Worm (Caenorhabditis elegans) whole organism, young adult: ENCODE data around the gene F53H4.6.

Source experiments
- B0261.1 ChIP-seq: sonication (generic microtip); optimal IDR thresholded peaks from 2 replicates; lab custom pipeline; 2016; ENCODE audit warnings: mild to moderate bottlenecking, missing genetic modification characterization, moderate library complexity, missing compliant biosample characterization
- F23B12.7 ChIP-seq: sonication (generic microtip); optimal IDR thresholded peaks from 2 replicates; lab custom pipeline; 2017; ENCODE audit warnings: missing genetic modification characterization, mild to moderate bottlenecking, missing compliant biosample characterization, antibody characterized with exemption, moderate library complexity; ENCODE audit not compliant: insufficient read depth
- F39B2.1 ChIP-seq: fragments of 200-800 bp; sonication (Bioruptor generic); IDR thresholded peaks from 2 replicates; pipeline ENCODE4 v1.3.6; 2022; ENCODE audit warnings: missing genetic modification reagents, missing genetic modification characterization, missing compliant biosample characterization
- F52B5.7 ChIP-seq: sonication (generic microtip); optimal IDR thresholded peaks from 2 replicates; lab custom pipeline; 2016; ENCODE audit warnings: mild to moderate bottlenecking, missing genetic modification characterization, missing compliant biosample characterization
- K11D2.4 ChIP-seq: fragments of 200-800 bp; sonication (Bioruptor generic); IDR thresholded peaks from 2 replicates; pipeline ENCODE4 v1.3.6; 2022; ENCODE audit warnings: missing genetic modification reagents, missing genetic modification characterization, missing compliant biosample characterization
- K12H6.12 ChIP-seq: fragments of 200-800 bp; sonication (Bioruptor generic); optimal IDR thresholded peaks from 2 replicates; lab custom pipeline; 2018; ENCODE audit warnings: mild to moderate bottlenecking, missing genetic modification characterization, missing compliant biosample characterization
- Y53G8AR.9 ChIP-seq: fragments of 200-800 bp; sonication (Bioruptor generic); conservative IDR thresholded peaks from 2 replicates; pipeline ENCODE4 v1.3.6; 2022; ENCODE audit warnings: missing genetic modification reagents, missing genetic modification characterization, missing compliant biosample characterization
- Y56A3A.18 ChIP-seq: fragments of 200-800 bp; sonication (Bioruptor generic); IDR thresholded peaks from 2 replicates; pipeline ENCODE4 v1.3.6; 2022; ENCODE audit warnings: missing genetic modification reagents, missing genetic modification characterization, missing compliant biosample characterization
- Y67H2A.10 ChIP-seq: fragments of 200-800 bp; sonication (Bioruptor generic); conservative IDR thresholded peaks from 2 replicates; pipeline ENCODE4 v1.3.6; 2022; ENCODE audit warnings: missing genetic modification reagents, missing genetic modification characterization, missing compliant biosample characterization
- ZK185.1 ChIP-seq: sonication (generic microtip); optimal IDR thresholded peaks from 2 replicates; lab custom pipeline; 2016; ENCODE audit warnings: mild to moderate bottlenecking, missing genetic modification characterization, missing compliant biosample characterization; ENCODE audit not compliant: poor library complexity, severe bottlenecking
- attf-5 ChIP-seq: fragments of 200-800 bp; sonication (Bioruptor generic); optimal IDR thresholded peaks from 2 replicates; lab custom pipeline; 2018; ENCODE audit warnings: mild to moderate bottlenecking, missing genetic modification characterization, missing compliant biosample characterization
- attf-6 ChIP-seq: fragments of 200-800 bp; sonication (Bioruptor generic); IDR thresholded peaks from 2 replicates; pipeline ENCODE4 v1.3.6; 2022; ENCODE audit warnings: missing genetic modification reagents, missing genetic modification characterization, missing compliant biosample characterization
- bed-2 ChIP-seq: fragments of 200-800 bp; sonication (Bioruptor generic); IDR thresholded peaks from 2 replicates; pipeline ENCODE4 v1.3.6; 2022; ENCODE audit warnings: missing genetic modification reagents, missing genetic modification characterization, missing compliant biosample characterization
- cebp-1 ChIP-seq, 2 experiments: fragments of 200-800 bp in 1 of 2; sonication (Bioruptor generic) in 1 of 2; sonication (generic microtip) in 1 of 2; IDR thresholded peaks in 1 of 2; optimal IDR thresholded peaks in 1 of 2; 2 replicates each; pipeline versions ENCODE4 v1.3.6 to Lab custom; 2017 to 2022; ENCODE audit warnings: missing compliant biosample characterization in 2 of 2, missing genetic modification characterization in 2 of 2, mild to moderate bottlenecking in 1 of 2, missing genetic modification reagents in 1 of 2, moderate library complexity in 1 of 2
- ceh-27 ChIP-seq: fragments of 200-800 bp; sonication (Bioruptor generic); optimal IDR thresholded peaks from 2 replicates; lab custom pipeline; 2018; ENCODE audit warnings: mild to moderate bottlenecking, missing genetic modification characterization, moderate library complexity, missing compliant biosample characterization
- ceh-58 ChIP-seq: fragments of 200-800 bp; sonication (Bioruptor generic); IDR thresholded peaks from 2 replicates; pipeline ENCODE4 v1.3.6; 2022; ENCODE audit warnings: missing genetic modification characterization, missing compliant biosample characterization
- die-1 ChIP-seq: sonication (generic microtip); optimal IDR thresholded peaks from 2 replicates; lab custom pipeline; 2016; ENCODE audit warnings: missing genotype, mild to moderate bottlenecking, missing genetic modification characterization, missing compliant biosample characterization
- dox-1 ChIP-seq: fragments of 200-800 bp; sonication (Bioruptor generic); IDR thresholded peaks from 2 replicates; pipeline ENCODE4 v1.3.6; 2022; ENCODE audit warnings: missing genetic modification reagents, missing genetic modification characterization, missing compliant biosample characterization
- dpff-1 ChIP-seq: sonication (generic microtip); optimal IDR thresholded peaks from 2 replicates; lab custom pipeline; 2017; ENCODE audit warnings: mild to moderate bottlenecking, missing genetic modification characterization, missing compliant biosample characterization
- ekl-4 ChIP-seq: fragments of 200-800 bp; sonication (Bioruptor generic); IDR thresholded peaks from 2 replicates; pipeline ENCODE4 v1.3.6; 2022; ENCODE audit warnings: missing genetic modification reagents, missing genetic modification characterization, missing compliant biosample characterization
- hlh-26 ChIP-seq: fragments of 200-800 bp; sonication (Bioruptor generic); conservative IDR thresholded peaks from 2 replicates; pipeline ENCODE4 v1.3.6; 2022; ENCODE audit warnings: missing genetic modification reagents, missing genetic modification characterization, missing compliant biosample characterization
- let-607 ChIP-seq, 2 experiments: fragments of 200-800 bp in 1 of 2; sonication (Bioruptor generic) in 1 of 2; sonication (generic microtip) in 1 of 2; optimal IDR thresholded peaks; 2 replicates each; lab custom pipeline; 2016 to 2018; ENCODE audit warnings: mild to moderate bottlenecking in 2 of 2, missing compliant biosample characterization in 2 of 2, missing genetic modification characterization in 2 of 2, moderate library complexity in 2 of 2, missing genotype in 1 of 2
- lin-26 ChIP-seq: fragments of 200-800 bp; sonication (Bioruptor generic); IDR thresholded peaks from 2 replicates; pipeline ENCODE4 v1.3.6; 2022; ENCODE audit warnings: missing genetic modification reagents, missing genetic modification characterization, missing compliant biosample characterization
- lin-35 ChIP-seq, 3 experiments: fragments of 150-350 bp in 2 of 3; sonication (generic microtip) in 1 of 3; optimal IDR thresholded peaks; 2 replicates each; lab custom pipeline; 2014 to 2018; ENCODE audit warnings: missing biosample characterization in 3 of 3, missing genetic modification characterization in 3 of 3, missing genetic modification reagents in 3 of 3
- lin-40 ChIP-seq: sonication (generic microtip); optimal IDR thresholded peaks from 2 replicates; lab custom pipeline; 2016; ENCODE audit warnings: missing genetic modification characterization, mild to moderate bottlenecking, missing compliant biosample characterization, missing genotype, missing genetic modification reagents
- lir-1 ChIP-seq: fragments of 200-800 bp; sonication (Bioruptor generic); conservative IDR thresholded peaks from 2 replicates; pipeline ENCODE4 v1.3.6; 2022; ENCODE audit warnings: missing genetic modification reagents, missing genetic modification characterization, missing compliant biosample characterization
- madf-10 ChIP-seq: sonication (generic microtip); optimal IDR thresholded peaks from 2 replicates; lab custom pipeline; 2016; ENCODE audit warnings: mild to moderate bottlenecking, missing genetic modification characterization, missing compliant biosample characterization
- mcd-1 ChIP-seq: fragments of 200-800 bp; sonication (Bioruptor generic); IDR thresholded peaks from 2 replicates; pipeline ENCODE4 v1.3.6; 2022; ENCODE audit warnings: missing genetic modification reagents, missing genetic modification characterization, missing compliant biosample characterization
- mes-4 ChIP-seq: sonication (generic microtip); optimal IDR thresholded peaks from 2 replicates; lab custom pipeline; 2016; ENCODE audit warnings: missing genotype, missing genetic modification characterization, missing compliant biosample characterization
- nfya-2 ChIP-seq: fragments of 200-800 bp; sonication (Bioruptor generic); IDR thresholded peaks from 2 replicates; pipeline ENCODE4 v1.3.6; 2022; ENCODE audit warnings: missing genetic modification reagents, missing genetic modification characterization, missing compliant biosample characterization
- nhr-120 ChIP-seq: fragments of 200-800 bp; sonication (Bioruptor generic); IDR thresholded peaks from 2 replicates; pipeline ENCODE4 v1.3.6; 2022; ENCODE audit warnings: missing genetic modification characterization, missing compliant biosample characterization
- nhr-179 ChIP-seq: sonication (generic microtip); optimal IDR thresholded peaks from 2 replicates; lab custom pipeline; 2016; ENCODE audit warnings: mild to moderate bottlenecking, missing genetic modification characterization, missing compliant biosample characterization
- nhr-80 ChIP-seq: sonication (generic microtip); optimal IDR thresholded peaks from 2 replicates; lab custom pipeline; 2016; ENCODE audit warnings: missing genetic modification characterization, missing compliant biosample characterization
- pha-4 ChIP-seq: fragments of 150-350 bp; sonication (generic microtip); optimal IDR thresholded peaks from 2 replicates; lab custom pipeline; 2014; ENCODE audit warnings: missing biosample characterization, missing genetic modification reagents, missing genetic modification characterization
- sdz-38 ChIP-seq: sonication (generic microtip); optimal IDR thresholded peaks from 2 replicates; lab custom pipeline; 2016; ENCODE audit warnings: missing genotype, missing genetic modification characterization, missing compliant biosample characterization
- snpc-1.1 ChIP-seq: sonication (generic microtip); optimal IDR thresholded peaks from 2 replicates; lab custom pipeline; 2017; ENCODE audit warnings: missing genetic modification characterization, mild to moderate bottlenecking, missing compliant biosample characterization, antibody characterized with exemption, moderate library complexity, missing genotype, missing genetic modification reagents; ENCODE audit not compliant: insufficient read depth
- snpc-1.3 ChIP-seq: sonication (generic microtip); optimal IDR thresholded peaks from 2 replicates; lab custom pipeline; 2017; ENCODE audit warnings: missing genetic modification characterization, mild to moderate bottlenecking, missing compliant biosample characterization, antibody characterized with exemption, moderate library complexity, missing genotype, missing genetic modification reagents; ENCODE audit not compliant: insufficient read depth
- snpc-3.4 ChIP-seq: sonication (generic microtip); optimal IDR thresholded peaks from 2 replicates; lab custom pipeline; 2017; ENCODE audit warnings: missing genetic modification characterization, mild to moderate bottlenecking, missing compliant biosample characterization, antibody characterized with exemption, moderate library complexity, missing genotype, missing genetic modification reagents
- snpc-4 ChIP-seq, 5 experiments: fragments of 150-350 bp in 1 of 5; sonication (generic microtip) in 4 of 5; optimal IDR thresholded peaks; 2 replicates each; lab custom pipeline; 2014 to 2018; ENCODE audit warnings: missing genetic modification characterization in 5 of 5, missing biosample characterization in 3 of 5, antibody characterized with exemption in 2 of 5, mild to moderate bottlenecking in 2 of 5, missing compliant biosample characterization in 2 of 5, missing genotype in 2 of 5, moderate library complexity in 2 of 5, missing genetic modification reagents in 1 of 5
- tbp1 ChIP-seq: fragments of 200-800 bp; sonication (Bioruptor generic); optimal IDR thresholded peaks from 2 replicates; lab custom pipeline; 2018; ENCODE audit warnings: mild to moderate bottlenecking, missing genetic modification characterization, missing compliant biosample characterization
- ztf-18 ChIP-seq: sonication (generic microtip); optimal IDR thresholded peaks from 2 replicates; lab custom pipeline; 2016; ENCODE audit warnings: missing genotype, mild to moderate bottlenecking, missing genetic modification characterization, missing compliant biosample characterization
- ztf-6 ChIP-seq: fragments of 200-800 bp; sonication (Bioruptor generic); IDR thresholded peaks from 2 replicates; pipeline ENCODE4 v1.3.6; 2022; ENCODE audit warnings: missing genetic modification reagents, missing genetic modification characterization, missing compliant biosample characterization

F53H4.6 gene

DNA sequence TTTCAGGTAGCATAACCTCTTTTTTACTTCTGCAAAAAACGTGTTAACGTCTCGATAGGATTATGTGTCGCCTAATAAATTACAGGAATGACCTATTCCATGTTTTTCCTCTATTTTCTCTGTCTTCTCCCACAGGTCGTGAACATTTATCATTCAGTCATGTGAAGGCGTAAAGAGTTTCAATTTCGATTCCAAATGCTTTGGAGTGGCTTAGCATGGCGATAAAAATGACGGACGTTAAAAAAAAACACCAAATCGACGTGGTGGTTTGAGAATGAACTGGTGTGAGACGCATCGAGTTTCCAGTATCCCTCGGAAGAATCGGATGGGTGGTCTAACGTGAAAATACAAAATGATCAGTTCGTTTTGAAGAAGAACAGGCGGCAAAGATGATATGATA is 9.2 kb upstream of the F53H4.6 start:
- TF ChIP-seq snpc-1.1: no peak
- TF ChIP-seq snpc-3.4 (tag; lab: Kevin White, UChicago): no peak
- TF ChIP-seq F52B5.7 (tag; lab: Kevin White, UChicago): no peak
- TF ChIP-seq B0261.1: no peak
- TF ChIP-seq lin-26 (GFP tag; lab: Robert Waterston, UW): no peak
- no peak for TF ChIP-seq Y56A3A.18 (GFP tag; lab: Robert Waterston, UW)
- TF ChIP-seq, all 124 proteins: peak for 0

ce11 chrX:15865868-15866555 is 5.6 kb upstream of the F53H4.6 start, which contains the start of the genes csb-1 and F53H4.4:
Gene csb-1, minus strand, starts transcription at chrX:15865918.
Gene F53H4.4, plus strand, starts transcription at chrX:15866387.
- TF ChIP-seq pha-4: peak; percentile 74
- TF ChIP-seq nfya-2 (GFP tag; lab: Robert Waterston, UW): no peak
- TF ChIP-seq snpc-4 (GFP tag; optimal IDR thresholded peaks at IDR 0.05; lab: Kevin White, UChicago): no peak
- TF ChIP-seq snpc-4 (tag; optimal IDR thresholded peaks at IDR 0.05; lab: Kevin White, UChicago): peak in 3 of 4 experiments; percentile 35 to 48 (median 40)
- peak; percentile 23 for TF ChIP-seq K12H6.12 (tag; lab: Kevin White, UChicago)
- peak; percentile 96 for TF ChIP-seq mcd-1
- no peak for TF ChIP-seq Y53G8AR.9
- peak; percentile 49; the same call in 1 of the 2 replicates for TF ChIP-seq K11D2.4 (GFP tag; lab: Robert Waterston, UW)
- TF ChIP-seq ekl-4 (GFP tag; lab: Robert Waterston, UW): no peak
- peak; percentile 73 for TF ChIP-seq ZK185.1 (tag; lab: Kevin White, UChicago)
- TF ChIP-seq ceh-27 (GFP tag; lab: Kevin White, UChicago): peak; percentile 43
- TF ChIP-seq bed-2 (GFP tag; lab: Robert Waterston, UW): no peak
- no peak for TF ChIP-seq tbp1 (GFP tag; lab: Kevin White, UChicago)
- TF ChIP-seq let-607 (tag; optimal IDR thresholded peaks at IDR 0.05; lab: Kevin White, UChicago): peak in 1 of 2 experiments; percentile 66
- TF ChIP-seq Y67H2A.10 (GFP tag; lab: Robert Waterston, UW): no peak
- peak; percentile 55 for TF ChIP-seq lin-40 (tag; lab: Kevin White, UChicago)
- TF ChIP-seq ceh-58 (GFP tag; lab: Robert Waterston, UW): no peak
- TF ChIP-seq F39B2.1 (GFP tag; lab: Robert Waterston, UW): no peak
- no peak for TF ChIP-seq sdz-38
- TF ChIP-seq cebp-1 (GFP tag; IDR thresholded peaks at IDR 0.05; lab: Robert Waterston, UW): no peak
- peak; percentile 58 for TF ChIP-seq cebp-1 (tag; optimal IDR thresholded peaks at IDR 0.05; lab: Kevin White, UChicago)
- TF ChIP-seq lin-35 (GFP tag; optimal IDR thresholded peaks at IDR 0.05; lab: Kevin White, UChicago): peak in 1 of 3 experiments; percentile 46
- no peak for TF ChIP-seq mes-4
- TF ChIP-seq B0261.1: no peak
- no peak for TF ChIP-seq ztf-6
- no peak for TF ChIP-seq snpc-1.3
- peak; percentile 82 for TF ChIP-seq attf-5
- TF ChIP-seq ztf-18 (tag; lab: Kevin White, UChicago): peak; percentile 47
- no peak for TF ChIP-seq lir-1 (GFP tag; lab: Robert Waterston, UW)
- no peak for TF ChIP-seq nhr-120
- no peak for TF ChIP-seq attf-6 (GFP tag; lab: Robert Waterston, UW)
- TF ChIP-seq Y56A3A.18 (GFP tag; lab: Robert Waterston, UW): no peak
- TF ChIP-seq hlh-26 (GFP tag; lab: Robert Waterston, UW): no peak
- no peak for TF ChIP-seq nhr-179 (tag; lab: Kevin White, UChicago)
- peak; percentile 58 for TF ChIP-seq nhr-80 (tag; lab: Kevin White, UChicago)
- peak; percentile 83 for TF ChIP-seq dox-1
- peak; percentile 66 for TF ChIP-seq F23B12.7 (tag; lab: Kevin White, UChicago)
- peak; percentile 25 for TF ChIP-seq madf-10 (tag; lab: Kevin White, UChicago)
- TF ChIP-seq die-1: no peak
- no peak for TF ChIP-seq dpff-1 (tag; lab: Kevin White, UChicago)
